Worm (Caenorhabditis elegans): ENCODE measurements around the gene Y57E12AL.1.

- TF ChIP-seq pag-3 (tag; optimal IDR thresholded peaks at IDR 0.05; ENCODE audit: borderline replicate concordance, insufficient read depth) (no peak), dsc-1 (tag; optimal IDR thresholded peaks at IDR 0.05) (peak; percentile 96), nhr-12 (tag; optimal IDR thresholded peaks at IDR 0.05) (no peak), alr-1 (tag; optimal IDR thresholded peaks at IDR 0.05; ENCODE audit: borderline replicate concordance) (no peak), skn-1 (tag; optimal IDR thresholded peaks at IDR 0.05) (no peak), lin-39 (tag; optimal IDR thresholded peaks at IDR 0.05) (no peak), unc-62 (GFP tag; optimal IDR thresholded peaks at IDR 0.05) (no peak)
These were observed 37.3 kb upstream of the Y57E12AL.1 start for ce11 chrV:7022981-7023380.
